Fruit fly (Drosophila melanogaster) whole organism, wandering third instar larva: ENCODE results near the gene Vm26Ab.

Experiments
- Abd-B ChIP-seq: fragments of >200 bp; optimal IDR thresholded peaks from 2 replicates; lab custom pipeline; 2017; ENCODE audit warnings: missing biosample characterization, missing genetic modification characterization
- CG32264 ChIP-seq: fragments of 200-800 bp; sonication (Bioruptor generic); optimal IDR thresholded peaks from 2 replicates; lab custom pipeline; 2016; ENCODE audit warnings: missing biosample characterization, missing genetic modification characterization
- CG9705 ChIP-seq: fragments of 200-800 bp; sonication (Bioruptor generic); optimal IDR thresholded peaks from 2 replicates; lab custom pipeline; 2018; ENCODE audit warnings: missing biosample characterization, mild to moderate bottlenecking, missing genetic modification characterization
- CrebA ChIP-seq: fragments of 200-800 bp; sonication (Bioruptor generic); optimal IDR thresholded peaks from 2 replicates; lab custom pipeline; 2016; ENCODE audit warnings: missing biosample characterization, mild to moderate bottlenecking, missing genetic modification characterization, borderline replicate concordance
- Dfd ChIP-seq: fragments of >200 bp; optimal IDR thresholded peaks from 2 replicates; lab custom pipeline; 2017; ENCODE audit warnings: missing biosample characterization, missing genetic modification characterization
- Dif ChIP-seq: fragments of 200-275, 200-300 bp; sonication (Bioruptor generic); optimal IDR thresholded peaks from 2 replicates; lab custom pipeline; 2018; ENCODE audit warnings: missing biosample characterization, missing genetic modification characterization; ENCODE audit not compliant: partially characterized antibody
- GATAd ChIP-seq: sonication (Bioruptor generic); optimal IDR thresholded peaks from 2 replicates; lab custom pipeline; 2016; ENCODE audit warnings: missing biosample characterization, missing genetic modification characterization
- HLH106 ChIP-seq: fragments of 200-800 bp; optimal IDR thresholded peaks from 3 replicates; lab custom pipeline; 2019; ENCODE audit warnings: missing biosample characterization, mild to moderate bottlenecking, missing genetic modification characterization, moderate library complexity
- Hnf4 ChIP-seq: fragments of 200-800 bp; sonication (Bioruptor generic); optimal IDR thresholded peaks from 2 replicates; lab custom pipeline; 2016; ENCODE audit warnings: missing biosample characterization, mild to moderate bottlenecking, missing genetic modification characterization
- Hr78 ChIP-seq: fragments of >200 bp; optimal IDR thresholded peaks from 2 replicates; lab custom pipeline; 2017; ENCODE audit warnings: missing biosample characterization, missing genetic modification characterization
- Hr83 ChIP-seq: fragments of 200-300 bp; sonication (Bioruptor generic); optimal IDR thresholded peaks from 2 replicates; lab custom pipeline; 2016; ENCODE audit warnings: missing biosample characterization, mild to moderate bottlenecking, missing genetic modification characterization, moderate library complexity; ENCODE audit not compliant: poor library complexity, severe bottlenecking
- Jra ChIP-seq: sonication (Bioruptor generic); optimal IDR thresholded peaks from 2 replicates; lab custom pipeline; 2016; ENCODE audit warnings: missing biosample characterization, missing genetic modification characterization
- Myc ChIP-seq: fragments of >200 bp; optimal IDR thresholded peaks from 2 replicates; lab custom pipeline; 2017
- N ChIP-seq: fragments of >200 bp; optimal IDR thresholded peaks from 2 replicates; lab custom pipeline; 2018; ENCODE audit warnings: missing biosample characterization, missing external identifiers, missing genetic modification characterization
- OdsH ChIP-seq: fragments of 200-800 bp; sonication (Bioruptor generic); optimal IDR thresholded peaks from 2 replicates; lab custom pipeline; 2016; ENCODE audit warnings: missing biosample characterization, mild to moderate bottlenecking, missing genetic modification characterization
- Vsx2 ChIP-seq: fragments of 200-300, 225-300 bp; sonication (Bioruptor generic); optimal IDR thresholded peaks from 2 replicates; lab custom pipeline; 2018; ENCODE audit warnings: missing biosample characterization, missing genetic modification characterization; ENCODE audit not compliant: partially characterized antibody
- br ChIP-seq: fragments of 200-800 bp; sonication (Bioruptor generic); optimal IDR thresholded peaks from 2 replicates; lab custom pipeline; 2016; ENCODE audit warnings: missing biosample characterization, missing genetic modification characterization
- dl ChIP-seq, 2 experiments: fragments of 175-275, 200-275 bp in 1 of 2; fragments of 200-275 bp in 1 of 2; sonication (Bioruptor generic); optimal IDR thresholded peaks; lab custom pipeline; 2018; ENCODE audit warnings: mild to moderate bottlenecking in 2 of 2, missing biosample characterization in 2 of 2, missing genetic modification characterization in 2 of 2, moderate library complexity in 2 of 2; ENCODE audit not compliant: partially characterized antibody in 2 of 2, insufficient read depth in 1 of 2
- dsf ChIP-seq: sonication (Bioruptor generic); optimal IDR thresholded peaks from 2 replicates; lab custom pipeline; 2016; ENCODE audit warnings: missing biosample characterization, missing genetic modification characterization, borderline replicate concordance
- ey ChIP-seq: fragments of 200-800 bp; sonication (Bioruptor generic); optimal IDR thresholded peaks from 2 replicates; lab custom pipeline; 2016; ENCODE audit warnings: missing biosample characterization, missing genetic modification characterization
- foxo ChIP-seq, 2 experiments: fragments of 200-800 bp; sonication (Bioruptor generic); optimal IDR thresholded peaks; 2 replicates in 1 of 2; 3 replicates in 1 of 2; lab custom pipeline; 2016 to 2017; ENCODE audit warnings: missing biosample characterization in 2 of 2, missing genetic modification characterization in 2 of 2
- h ChIP-seq: fragments of 200-800 bp; sonication (Bioruptor generic); optimal IDR thresholded peaks from 3 replicates; lab custom pipeline; 2016; ENCODE audit warnings: missing biosample characterization, mild to moderate bottlenecking, missing genetic modification characterization
- jim ChIP-seq: fragments of 175-275, 200-325 bp; sonication (Bioruptor generic); optimal IDR thresholded peaks from 2 replicates; lab custom pipeline; 2016; ENCODE audit warnings: missing biosample characterization, mild to moderate bottlenecking, missing genetic modification characterization
- lola ChIP-seq: fragments of >200 bp; optimal IDR thresholded peaks from 2 replicates; lab custom pipeline; 2017; ENCODE audit warnings: missing biosample characterization, missing genetic modification characterization
- pan ChIP-seq: fragments of >200 bp; optimal IDR thresholded peaks from 2 replicates; lab custom pipeline; 2017
- psq ChIP-seq: fragments of 200-800 bp; sonication (Bioruptor generic); optimal IDR thresholded peaks from 3 replicates; lab custom pipeline; 2017; ENCODE audit warnings: missing biosample characterization, mild to moderate bottlenecking, missing genetic modification characterization, moderate library complexity
- rgr ChIP-seq: fragments of 200-800 bp; sonication (Bioruptor generic); optimal IDR thresholded peaks from 3 replicates; lab custom pipeline; 2016; ENCODE audit warnings: missing biosample characterization, mild to moderate bottlenecking, missing genetic modification characterization
- sage ChIP-seq: fragments of 200-800 bp; sonication (Bioruptor generic); optimal IDR thresholded peaks from 2 replicates; lab custom pipeline; 2016; ENCODE audit warnings: missing biosample characterization, mild to moderate bottlenecking, missing genetic modification characterization
- sv ChIP-seq: fragments of 200-800 bp; sonication (Bioruptor generic); optimal IDR thresholded peaks from 3 replicates; lab custom pipeline; 2016; ENCODE audit warnings: missing biosample characterization, missing genetic modification characterization
- tai ChIP-seq: sonication (Bioruptor generic); optimal IDR thresholded peaks from 2 replicates; lab custom pipeline; 2016; ENCODE audit warnings: missing biosample characterization, missing genetic modification characterization

Vm26Ab gene

dm6 chr2L:5956706-5957105 lies at the start of gene Vm26Ab, which contains the start of gene CG13998:
TSS of gene Vm26Ab (plus strand) at chr2L:5957004.
TSS of gene CG13998 (minus strand) at chr2L:5956819.
- TF ChIP-seq N (no peak), sv (GFP tag; lab: Kevin White, UChicago) (no peak), Dif (GFP tag; lab: Kevin White, UChicago) (no peak), h (GFP tag; lab: Kevin White, UChicago) (no peak), Vsx2 (no peak), Hr83 (GFP tag; lab: Kevin White, UChicago) (no peak), CG9705 (no peak), Hnf4 (no peak), GATAd (no peak), br (GFP tag; lab: Kevin White, UChicago) (no peak), rgr (GFP tag; lab: Kevin White, UChicago) (no peak), tai (no peak), HLH106 (no peak)

dm6 chr2L:5910189-5910588 lies 46.6 kb upstream of the Vm26Ab start, which contains the start of gene CG14000:
TSS of gene CG14000 (minus strand) at chr2L:5910289.
- no peak for TF ChIP-seq CG9705
- no peak for TF ChIP-seq Hnf4
- no peak for TF ChIP-seq foxo (GFP tag; optimal IDR thresholded peaks at IDR 0.05; lab: Kevin White, UChicago)
- no peak for TF ChIP-seq pan (lab: Kevin White, UChicago)
- no peak for TF ChIP-seq Abd-B
- TF ChIP-seq lola (GFP tag; lab: Kevin White, UChicago) = no peak
- TF ChIP-seq br (GFP tag; lab: Kevin White, UChicago) = no peak
- TF ChIP-seq dl (GFP tag; optimal IDR thresholded peaks at IDR 0.05; lab: Kevin White, UChicago; ENCODE audit: insufficient read depth in 1 of 2, partially characterized antibody in 2 of 2) = no peak
- no peak for TF ChIP-seq GATAd
- no peak for TF ChIP-seq Dfd
- no peak for TF ChIP-seq Jra (GFP tag; lab: Kevin White, UChicago)
- no peak for TF ChIP-seq dsf (GFP tag; lab: Kevin White, UChicago)
- no peak for TF ChIP-seq CG32264 (GFP tag; lab: Kevin White, UChicago)
- no peak for TF ChIP-seq Myc (lab: Kevin White, UChicago)
- TF ChIP-seq Hr83 (GFP tag; lab: Kevin White, UChicago) = no peak

dm6 chr2L:5923603-5924138 lies 33.1 kb upstream of the Vm26Ab start, which contains the start of gene CG9016:
TSS of gene CG9016 (minus strand) at chr2L:5923653.
- peak; percentile 21 for TF ChIP-seq Dif (GFP tag; lab: Kevin White, UChicago)
- TF ChIP-seq pan (lab: Kevin White, UChicago) = no peak

dm6 chr2L:5925164-5925563 lies 31.6 kb upstream of the Vm26Ab start:
- TF ChIP-seq jim (GFP tag; lab: Kevin White, UChicago) (no peak), GATAd (no peak), psq (GFP tag; lab: Kevin White, UChicago) (no peak), dsf (GFP tag; lab: Kevin White, UChicago) (no peak), CG32264 (GFP tag; lab: Kevin White, UChicago) (no peak), Dfd (no peak), CrebA (GFP tag; lab: Kevin White, UChicago) (no peak), h (GFP tag; lab: Kevin White, UChicago) (no peak)

- TF ChIP-seq sage (GFP tag; lab: Kevin White, UChicago) = no peak
- TF ChIP-seq Myc (lab: Kevin White, UChicago) = no peak
- TF ChIP-seq GATAd = no peak
- TF ChIP-seq OdsH = no peak
- TF ChIP-seq ey (GFP tag; lab: Kevin White, UChicago) = no peak
- TF ChIP-seq HLH106 = no peak
- no peak for TF ChIP-seq Hr78 (GFP tag; lab: Kevin White, UChicago)
- TF ChIP-seq foxo (GFP tag; optimal IDR thresholded peaks at IDR 0.05; lab: Kevin White, UChicago) = no peak
Measured at dm6 chr2L:5925637-5926036, 31.2 kb upstream of the Vm26Ab start, which contains the start of gene dsf. TSS of gene dsf (plus strand) at chr2L:5925937.
